Worm (Caenorhabditis elegans) whole organism, early embryonic: ENCODE results near the gene ZK666.11.

Source experiments
- B0310.2 ChIP-seq: sonication (generic microtip); optimal IDR thresholded peaks from 2 replicates; lab custom pipeline; 2016; ENCODE audit warnings: mild to moderate bottlenecking, missing genetic modification characterization, missing compliant biosample characterization
- hnd-1 ChIP-seq: sonication (generic microtip); optimal IDR thresholded peaks from 2 replicates; lab custom pipeline; 2016; ENCODE audit warnings: missing genetic modification characterization, missing compliant biosample characterization
- tbx-37 ChIP-seq: fragments of 200-800 bp; sonication (Bioruptor generic); conservative IDR thresholded peaks from 2 replicates; pipeline ENCODE4 v1.3.6; 2022; ENCODE audit warnings: missing genetic modification reagents, missing genetic modification characterization, missing compliant biosample characterization

DNA sequence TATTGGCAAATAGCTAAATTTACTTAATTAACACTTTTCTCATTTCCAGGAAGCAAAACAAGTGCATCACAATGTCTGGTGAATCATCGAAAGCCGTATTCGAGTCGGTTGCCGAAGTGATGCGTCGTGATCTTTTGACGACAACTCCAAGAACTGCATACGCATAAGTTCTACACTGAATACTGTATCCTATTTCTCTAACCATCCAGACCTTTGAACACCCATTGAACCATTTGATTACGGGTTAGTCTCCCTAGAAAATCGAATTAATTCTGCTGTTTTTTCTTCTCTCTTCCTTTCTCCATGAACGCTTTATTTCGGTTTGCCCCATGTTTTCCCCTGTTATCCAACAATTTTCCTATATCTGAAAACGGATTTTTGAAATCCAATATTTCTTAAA is 32.6 kb upstream of the ZK666.11 start, which contains the start of gene lin-56:
- no peak for TF ChIP-seq hnd-1
- no peak for TF ChIP-seq B0310.2
- TF ChIP-seq tbx-37 (GFP tag; lab: Robert Waterston, UW), result no peak
